Worm (Caenorhabditis elegans) whole organism, young adult: ENCODE data around the gene ZK1127.12.

Source experiments
- ama-1 ChIP-seq, 3 experiments: fragments of 150-350 bp in 1 of 3; sonication (generic microtip) in 2 of 3; optimal IDR thresholded peaks; 2 replicates each; lab custom pipeline; 2014 to 2018; ENCODE audit warnings: missing biosample characterization in 2 of 3, missing genetic modification characterization in 2 of 3, missing genetic modification reagents in 2 of 3
- ccch-3 ChIP-seq: fragments of 200-800 bp; sonication (Bioruptor generic); optimal IDR thresholded peaks from 2 replicates; lab custom pipeline; 2018; ENCODE audit warnings: mild to moderate bottlenecking, missing genetic modification characterization, missing compliant biosample characterization
- ceh-91 ChIP-seq: fragments of 200-800 bp; sonication (Bioruptor generic); IDR thresholded peaks from 2 replicates; pipeline ENCODE4 v1.3.6; 2022; ENCODE audit warnings: missing genetic modification reagents, missing genetic modification characterization, missing compliant biosample characterization
- mes-4 ChIP-seq: sonication (generic microtip); optimal IDR thresholded peaks from 2 replicates; lab custom pipeline; 2016; ENCODE audit warnings: missing genotype, missing genetic modification characterization, missing compliant biosample characterization
- nfya-1 ChIP-seq: sonication (generic microtip); optimal IDR thresholded peaks from 2 replicates; lab custom pipeline; 2017; ENCODE audit warnings: antibody characterized with exemption, missing compliant biosample characterization, missing genetic modification characterization, borderline replicate concordance; ENCODE audit not compliant: insufficient read depth

DNA sequence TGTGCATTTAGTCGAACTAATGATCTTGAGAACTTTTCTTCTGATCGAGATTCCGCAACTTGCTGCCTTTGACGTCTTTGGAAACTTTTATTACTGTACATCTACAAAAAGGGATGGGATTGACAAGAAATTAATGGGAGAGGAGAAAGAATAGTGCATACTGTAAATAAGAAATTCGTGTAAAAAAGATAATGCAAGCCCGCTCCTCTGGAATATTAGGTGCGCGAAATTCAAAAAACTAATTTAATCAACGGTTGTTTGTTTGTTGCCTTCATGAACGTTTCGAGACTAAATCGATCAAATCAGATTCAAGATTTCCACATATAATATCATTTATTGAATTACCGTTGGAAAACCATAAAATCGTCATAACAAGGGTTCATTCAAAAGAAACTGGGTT, 18.0 kb downstream of the ZK1127.12 start, which contains the start of gene him-14:
- no peak for TF ChIP-seq ceh-91 (GFP tag; lab: Robert Waterston, UW)
- no peak for TF ChIP-seq ama-1 (optimal IDR thresholded peaks at IDR 0.05; lab: Kevin White, UChicago)
- no peak for TF ChIP-seq ama-1 (GFP tag; optimal IDR thresholded peaks at IDR 0.05; lab: Kevin White, UChicago)
- TF ChIP-seq mes-4 (tag; lab: Kevin White, UChicago) = no peak
- TF ChIP-seq ccch-3 = no peak
- TF ChIP-seq nfya-1 (tag; lab: Kevin White, UChicago) = no peak
